Worm (Caenorhabditis elegans) whole organism, L1 larva: ENCODE data around the gene tag-329.

Experiments used
- aha-1 ChIP-seq: fragments of 150-350 bp; optimal IDR thresholded peaks from 2 replicates; lab custom pipeline; 2014; ENCODE audit warnings: missing biosample characterization, missing genetic modification characterization
- alr-1 ChIP-seq: fragments of 200-800 bp; sonication (Bioruptor generic); optimal IDR thresholded peaks from 2 replicates; lab custom pipeline; 2018; ENCODE audit warnings: borderline replicate concordance, mild to moderate bottlenecking, missing genetic modification characterization, missing compliant biosample characterization
- ama-1 ChIP-seq: fragments of 150-350 bp; optimal IDR thresholded peaks from 2 replicates; lab custom pipeline; 2014
- blmp-1 ChIP-seq: fragments of 150-350 bp; optimal IDR thresholded peaks from 2 replicates; lab custom pipeline; 2014; ENCODE audit warnings: missing biosample characterization, missing genetic modification characterization
- ceh-8 ChIP-seq: fragments of 200-800 bp; sonication (Bioruptor generic); optimal IDR thresholded peaks from 2 replicates; lab custom pipeline; 2018; ENCODE audit warnings: mild to moderate bottlenecking, missing genetic modification characterization, moderate library complexity, missing compliant biosample characterization
- ceh-88 ChIP-seq: fragments of 200-800 bp; sonication (Bioruptor generic); IDR thresholded peaks from 2 replicates; pipeline ENCODE4 v1.3.6; 2022; ENCODE audit warnings: missing genetic modification characterization, missing compliant biosample characterization
- ceh-90 ChIP-seq: sonication (generic microtip); optimal IDR thresholded peaks from 2 replicates; lab custom pipeline; 2016; ENCODE audit warnings: missing genetic modification characterization, missing compliant biosample characterization
- dsc-1 ChIP-seq: sonication (generic microtip); optimal IDR thresholded peaks from 2 replicates; lab custom pipeline; 2016; ENCODE audit warnings: mild to moderate bottlenecking, missing genetic modification characterization, missing compliant biosample characterization
- efl-1 ChIP-seq, 4 experiments: fragments of 150-350 bp; optimal IDR thresholded peaks in 3 of 4; peaks in 1 of 4; 1 replicate in 1 of 4; 2 replicates in 3 of 4; lab custom pipeline; 2014; ENCODE audit warnings: missing biosample characterization in 2 of 4, missing genetic modification characterization in 2 of 4, missing genetic modification reagents in 2 of 4
- elt-2 ChIP-seq: sonication (generic microtip); optimal IDR thresholded peaks from 2 replicates; lab custom pipeline; 2016; ENCODE audit warnings: missing genetic modification characterization, mild to moderate bottlenecking, inconsistent platforms, missing compliant biosample characterization, missing genetic modification reagents
- fkh-10 ChIP-seq: sonication (generic microtip); optimal IDR thresholded peaks from 2 replicates; lab custom pipeline; 2017; ENCODE audit warnings: missing biosample characterization, missing genetic modification reagents, missing genetic modification characterization
- fkh-4 ChIP-seq: sonication (generic microtip); optimal IDR thresholded peaks from 2 replicates; lab custom pipeline; 2016; ENCODE audit warnings: missing compliant biosample characterization, missing genetic modification characterization, borderline replicate concordance
- fkh-8 ChIP-seq: sonication (generic microtip); optimal IDR thresholded peaks from 2 replicates; lab custom pipeline; 2016; ENCODE audit warnings: mild to moderate bottlenecking, missing genetic modification characterization, missing compliant biosample characterization
- lin-14 ChIP-seq: fragments of 200-800 bp; sonication (Bioruptor generic); optimal IDR thresholded peaks from 2 replicates; lab custom pipeline; 2018; ENCODE audit warnings: mild to moderate bottlenecking, missing genetic modification characterization, moderate library complexity, missing compliant biosample characterization
- lin-15B ChIP-seq: fragments of 150-350 bp; sonication (generic microtip); optimal IDR thresholded peaks from 3 replicates; lab custom pipeline; 2014; ENCODE audit warnings: missing biosample characterization, missing genetic modification characterization
- lin-39 ChIP-seq: fragments of 150-350 bp; optimal IDR thresholded peaks from 2 replicates; lab custom pipeline; 2014; ENCODE audit warnings: missing biosample characterization, missing genetic modification reagents, missing genetic modification characterization
- lir-3 ChIP-seq: sonication (generic microtip); optimal IDR thresholded peaks from 2 replicates; lab custom pipeline; 2016; ENCODE audit warnings: mild to moderate bottlenecking, missing genetic modification characterization, moderate library complexity, missing compliant biosample characterization; ENCODE audit not compliant: poor library complexity
- mef-2 ChIP-seq: fragments of 150-350 bp; optimal IDR thresholded peaks from 2 replicates; lab custom pipeline; 2014; ENCODE audit warnings: missing biosample characterization, missing genetic modification characterization
- mep-1 ChIP-seq: fragments of 150-350 bp; optimal IDR thresholded peaks from 2 replicates; lab custom pipeline; 2014; ENCODE audit warnings: missing biosample characterization, missing genetic modification characterization
- nhr-12 ChIP-seq: sonication (generic microtip); optimal IDR thresholded peaks from 2 replicates; lab custom pipeline; 2017; ENCODE audit warnings: missing biosample characterization, missing genetic modification characterization
- nhr-20 ChIP-seq: sonication (generic microtip); optimal IDR thresholded peaks from 2 replicates; lab custom pipeline; 2016; ENCODE audit warnings: mild to moderate bottlenecking, missing genetic modification characterization, missing compliant biosample characterization
- nhr-28 ChIP-seq: fragments of 150-350 bp; optimal IDR thresholded peaks from 2 replicates; lab custom pipeline; 2014; ENCODE audit warnings: missing biosample characterization, missing genetic modification characterization
- nhr-76 ChIP-seq: sonication (generic microtip); optimal IDR thresholded peaks from 2 replicates; lab custom pipeline; 2017; ENCODE audit warnings: missing biosample characterization, missing genetic modification characterization
- nhr-77 ChIP-seq: fragments of 150-350 bp; optimal IDR thresholded peaks from 2 replicates; lab custom pipeline; 2014; ENCODE audit warnings: missing biosample characterization, missing genetic modification characterization
- pag-3 ChIP-seq: sonication (generic microtip); optimal IDR thresholded peaks from 2 replicates; lab custom pipeline; 2017; ENCODE audit warnings: missing genetic modification characterization, mild to moderate bottlenecking, missing compliant biosample characterization, antibody characterized with exemption, borderline replicate concordance; ENCODE audit not compliant: insufficient read depth
- pqm-1 ChIP-seq: sonication (generic microtip); optimal IDR thresholded peaks from 3 replicates; lab custom pipeline; 2017; ENCODE audit warnings: missing biosample characterization, missing genetic modification characterization
- rnt-1 ChIP-seq: sonication (generic microtip); optimal IDR thresholded peaks from 2 replicates; lab custom pipeline; 2016; ENCODE audit warnings: mild to moderate bottlenecking, missing genetic modification characterization, moderate library complexity, missing compliant biosample characterization
- snu-23 ChIP-seq: sonication (generic microtip); optimal IDR thresholded peaks from 2 replicates; lab custom pipeline; 2016; ENCODE audit warnings: missing genetic modification characterization, missing compliant biosample characterization
- sup-37 ChIP-seq: fragments of 200-800 bp; sonication (Bioruptor generic); optimal IDR thresholded peaks from 2 replicates; lab custom pipeline; 2018; ENCODE audit warnings: mild to moderate bottlenecking, missing genetic modification characterization, missing compliant biosample characterization
- unc-86 ChIP-seq: sonication (generic microtip); optimal IDR thresholded peaks from 2 replicates; lab custom pipeline; 2016; ENCODE audit warnings: missing genetic modification characterization, missing compliant biosample characterization
- vab-15 ChIP-seq: sonication (generic microtip); optimal IDR thresholded peaks from 2 replicates; lab custom pipeline; 2017; ENCODE audit warnings: missing genotype, mild to moderate bottlenecking, missing genetic modification characterization, missing compliant biosample characterization

Gene tag-329

ce11 chrV:9563585-9563984, 28.9 kb downstream of the tag-329 start:
- TF ChIP-seq lin-15B (tag; lab: Kevin White, UChicago) (no peak), pag-3 (no peak), rnt-1 (tag; lab: Kevin White, UChicago) (no peak), fkh-10 (GFP tag; lab: Kevin White, UChicago) (peak; percentile 84), fkh-4 (tag; lab: Kevin White, UChicago) (no peak), unc-86 (tag; lab: Kevin White, UChicago) (no peak), aha-1 (no peak), mef-2 (no peak), lir-3 (tag; lab: Kevin White, UChicago) (no peak), fkh-8 (peak; percentile 29), alr-1 (no peak), snu-23 (GFP tag; lab: Kevin White, UChicago) (no peak), nhr-12 (tag; lab: Kevin White, UChicago) (no peak), sup-37 (GFP tag; lab: Kevin White, UChicago) (no peak), lin-39 (tag; lab: Kevin White, UChicago) (no peak), efl-1 (optimal IDR thresholded peaks at IDR 0.05; lab: Kevin White, UChicago) (no peak), efl-1 (GFP tag; optimal IDR thresholded peaks at IDR 0.05 in 1 of 2; lab: Kevin White, UChicago) (no peak), dsc-1 (tag; lab: Kevin White, UChicago) (peak; percentile 61), elt-2 (tag; lab: Kevin White, UChicago) (no peak), lin-14 (GFP tag; lab: Kevin White, UChicago) (peak; percentile 37), ceh-90 (tag; lab: Kevin White, UChicago) (no peak), ama-1 (lab: Kevin White, UChicago) (no peak), vab-15 (tag; lab: Kevin White, UChicago) (no peak), mep-1 (tag; lab: Kevin White, UChicago) (no peak), pqm-1 (tag; lab: Kevin White, UChicago) (no peak)

ce11 chrV:9568707-9569106, 34.0 kb downstream of the tag-329 start, which contains the start of gene F25B3.4:
Gene F25B3.4, minus strand, starts transcription at chrV:9568807.
- no peak for TF ChIP-seq nhr-77 (tag; lab: Kevin White, UChicago)

ce11 chrV:9570197-9570596, 35.5 kb downstream of the tag-329 start, which contains the start of gene F25B3.5:
Gene F25B3.5, minus strand, starts transcription at chrV:9570297.
- TF ChIP-seq elt-2 (tag; lab: Kevin White, UChicago) (peak; percentile 41), unc-86 (tag; lab: Kevin White, UChicago) (no peak)

ce11 chrV:9571056-9571455, 36.3 kb downstream of the tag-329 start:
- TF ChIP-seq elt-2 (tag; lab: Kevin White, UChicago) (peak; percentile 68), ceh-8 (no peak)

- no peak for TF ChIP-seq nhr-28
- no peak for TF ChIP-seq ceh-88 (GFP tag; lab: Robert Waterston, UW)
- TF ChIP-seq sup-37 (GFP tag; lab: Kevin White, UChicago), result no peak
- peak; percentile 30 for TF ChIP-seq blmp-1 (tag; lab: Kevin White, UChicago)
- TF ChIP-seq ama-1 (lab: Kevin White, UChicago), result no peak
- no peak for TF ChIP-seq nhr-12 (tag; lab: Kevin White, UChicago)
- no peak for TF ChIP-seq nhr-20 (tag; lab: Kevin White, UChicago)
- no peak for TF ChIP-seq ceh-8
Observed at ce11 chrV:9571673-9572072, 37.0 kb downstream of the tag-329 start.

- TF ChIP-seq lir-3 (tag; lab: Kevin White, UChicago) (no peak), nhr-76 (tag; lab: Kevin White, UChicago) (no peak), fkh-8 (no peak)
Observed at ce11 chrV:9576991-9577390, 42.3 kb downstream of the tag-329 start, which contains the start of gene F25B3.2. Gene F25B3.2, plus strand, starts transcription at chrV:9577291.
